Fruit fly (Drosophila melanogaster) whole organism, prepupa: ENCODE measurements around the gene Pvf2.

Experiments used
- CG10669 ChIP-seq: fragments of 200-800 bp; sonication (Bioruptor generic); optimal IDR thresholded peaks from 3 replicates; lab custom pipeline; 2018; ENCODE audit warnings: missing biosample characterization, mild to moderate bottlenecking, missing genetic modification characterization, moderate library complexity
- CG15336 ChIP-seq: fragments of 200-800 bp; sonication (Bioruptor generic); IDR thresholded peaks from 2 replicates; pipeline ENCODE4 v1.3.6; 2022; ENCODE audit warnings: missing biosample characterization, missing genetic modification characterization
- CG16779 ChIP-seq: fragments of 200-800 bp; sonication (Bioruptor generic); optimal IDR thresholded peaks from 3 replicates; lab custom pipeline; 2017; ENCODE audit warnings: missing biosample characterization, mild to moderate bottlenecking, missing genetic modification characterization
- CG6163 ChIP-seq: fragments of 200-800 bp; sonication (Bioruptor generic); IDR thresholded peaks from 3 replicates; pipeline ENCODE4 v1.3.6; 2022; ENCODE audit warnings: missing biosample characterization, missing genetic modification characterization
- Eip75B ChIP-seq: fragments of 200-800 bp; sonication (Bioruptor generic); optimal IDR thresholded peaks from 3 replicates; lab custom pipeline; 2016; ENCODE audit warnings: missing biosample characterization, missing genetic modification characterization
- Eip78C ChIP-seq: fragments of 200-800 bp; sonication (Bioruptor generic); peaks from one replicate; lab custom pipeline; 2016; ENCODE audit warnings: missing biosample characterization, missing genetic modification characterization
- Gug ChIP-seq: fragments of 200-800 bp; sonication (Bioruptor generic); IDR thresholded peaks from 2 replicates; pipeline ENCODE4 v1.3.6; 2022; ENCODE audit warnings: missing biosample characterization, missing genetic modification characterization
- Hr4 ChIP-seq: fragments of 200-800 bp; sonication (Bioruptor generic); optimal IDR thresholded peaks from 3 replicates; lab custom pipeline; 2016; ENCODE audit warnings: missing biosample characterization, missing genetic modification characterization
- Sox14 ChIP-seq: fragments of 200-800 bp; sonication (Bioruptor generic); optimal IDR thresholded peaks from 3 replicates; lab custom pipeline; 2016; ENCODE audit warnings: missing biosample characterization, missing genetic modification characterization
- Sox15 ChIP-seq: fragments of 200-800 bp; sonication (Bioruptor generic); optimal IDR thresholded peaks from 3 replicates; lab custom pipeline; 2016; ENCODE audit warnings: missing biosample characterization, missing genetic modification characterization
- cyc ChIP-seq: fragments of 200-800 bp; sonication (Bioruptor generic); optimal IDR thresholded peaks from 3 replicates; lab custom pipeline; 2016; ENCODE audit warnings: missing biosample characterization, missing genetic modification characterization
- lz ChIP-seq: fragments of 200-800 bp; sonication (Bioruptor generic); optimal IDR thresholded peaks from 3 replicates; lab custom pipeline; 2016; ENCODE audit warnings: missing biosample characterization, missing genetic modification characterization
- salr ChIP-seq, 2 experiments: fragments of 200-800 bp; sonication (Bioruptor generic); optimal IDR thresholded peaks; 3 replicates each; lab custom pipeline; 2016 to 2018; ENCODE audit warnings: missing biosample characterization in 2 of 2, missing genetic modification characterization in 2 of 2, mild to moderate bottlenecking in 1 of 2

Gene Pvf2

dm6 chr2L:7023614-7024259, 60.7 kb downstream of the Pvf2 start, which contains the start of gene Gart (continued):
- TF ChIP-seq Hr4 (GFP tag; lab: Kevin White, UChicago) (peak; percentile 73), CG15336 (GFP tag; lab: Robert Waterston, UW) (peak; percentile 65), CG16779 (tag; lab: Kevin White, UChicago) (no peak), Sox14 (GFP tag; lab: Kevin White, UChicago) (peak; percentile 88), CG10669 (GFP tag; lab: Kevin White, UChicago) (no peak), Eip78C (GFP tag; lab: Kevin White, UChicago) (peak; percentile 90), Sox15 (GFP tag; lab: Kevin White, UChicago) (peak; percentile 59), cyc (GFP tag; lab: Kevin White, UChicago) (peak; percentile 88), lz (GFP tag; lab: Kevin White, UChicago) (peak; percentile 91)

dm6 chr2L:7021382-7021781, 63.1 kb downstream of the Pvf2 start, which contains the start of gene Pcp:
TSS of gene Pcp (plus strand) at chr2L:7021682.
- TF ChIP-seq Eip75B (GFP tag; lab: Kevin White, UChicago) (no peak), salr (GFP tag; optimal IDR thresholded peaks at IDR 0.05; lab: Kevin White, UChicago) (no peak), CG6163 (GFP tag; lab: Robert Waterston, UW) (no peak), CG10669 (GFP tag; lab: Kevin White, UChicago) (no peak), Gug (GFP tag; lab: Robert Waterston, UW) (no peak)
